Worm (Caenorhabditis elegans) whole organism, young adult: Measurements from ENCODE around the gene mab-10.
A peak's percentile ranks its signal among the peaks of the same experiment; 100 is the strongest.

Source experiments
- B0019.2 ChIP-seq: fragments of 200-800 bp; sonication (Bioruptor generic); conservative IDR thresholded peaks from 2 replicates; pipeline ENCODE4 v1.3.6; 2022; ENCODE audit warnings: missing genetic modification reagents, missing genetic modification characterization, missing compliant biosample characterization
- B0336.3 ChIP-seq: fragments of 200-800 bp; sonication (Bioruptor generic); IDR thresholded peaks from 2 replicates; pipeline ENCODE4 v1.3.6; 2022; ENCODE audit warnings: missing genetic modification characterization, missing compliant biosample characterization
- F22D6.2 ChIP-seq: sonication (generic microtip); optimal IDR thresholded peaks from 2 replicates; lab custom pipeline; 2016; ENCODE audit warnings: mild to moderate bottlenecking, missing genetic modification characterization, missing compliant biosample characterization
- F33H1.4 ChIP-seq: fragments of 200-800 bp; sonication (Bioruptor generic); IDR thresholded peaks from 2 replicates; pipeline ENCODE4 v1.3.6; 2022; ENCODE audit warnings: missing genetic modification reagents, missing genetic modification characterization, missing compliant biosample characterization
- K12H6.12 ChIP-seq: fragments of 200-800 bp; sonication (Bioruptor generic); optimal IDR thresholded peaks from 2 replicates; lab custom pipeline; 2018; ENCODE audit warnings: mild to moderate bottlenecking, missing genetic modification characterization, missing compliant biosample characterization
- T07F8.4 ChIP-seq: sonication (generic microtip); optimal IDR thresholded peaks from 2 replicates; lab custom pipeline; 2016; ENCODE audit warnings: mild to moderate bottlenecking, missing genetic modification characterization, moderate library complexity, missing compliant biosample characterization
- Y56A3A.18 ChIP-seq: fragments of 200-800 bp; sonication (Bioruptor generic); IDR thresholded peaks from 2 replicates; pipeline ENCODE4 v1.3.6; 2022; ENCODE audit warnings: missing genetic modification reagents, missing genetic modification characterization, missing compliant biosample characterization
- ama-1 ChIP-seq, 3 experiments: fragments of 150-350 bp in 1 of 3; sonication (generic microtip) in 2 of 3; optimal IDR thresholded peaks; 2 replicates each; lab custom pipeline; 2014 to 2018; ENCODE audit warnings: missing biosample characterization in 2 of 3, missing genetic modification characterization in 2 of 3, missing genetic modification reagents in 2 of 3
- aptf-2 ChIP-seq: fragments of 200-800 bp; sonication (Bioruptor generic); conservative IDR thresholded peaks from 2 replicates; pipeline ENCODE4 v1.3.6; 2022; ENCODE audit warnings: missing genetic modification reagents, missing genetic modification characterization, missing compliant biosample characterization
- attf-3 ChIP-seq: fragments of 200-800 bp; sonication (Bioruptor generic); conservative IDR thresholded peaks from 2 replicates; pipeline ENCODE4 v1.3.6; 2022; ENCODE audit warnings: missing genetic modification reagents, missing genetic modification characterization, missing compliant biosample characterization
- attf-6 ChIP-seq: fragments of 200-800 bp; sonication (Bioruptor generic); IDR thresholded peaks from 2 replicates; pipeline ENCODE4 v1.3.6; 2022; ENCODE audit warnings: missing genetic modification reagents, missing genetic modification characterization, missing compliant biosample characterization
- cebp-2 ChIP-seq: fragments of 200-800 bp; sonication (Bioruptor generic); IDR thresholded peaks from 2 replicates; pipeline ENCODE4 v1.3.6; 2022; ENCODE audit warnings: missing genetic modification characterization, missing compliant biosample characterization
- ceh-100 ChIP-seq: fragments of 200-800 bp; sonication (Bioruptor generic); IDR thresholded peaks from 2 replicates; pipeline ENCODE4 v1.3.6; 2022; ENCODE audit warnings: missing genetic modification reagents, missing genetic modification characterization, missing compliant biosample characterization
- ceh-91 ChIP-seq: fragments of 200-800 bp; sonication (Bioruptor generic); IDR thresholded peaks from 2 replicates; pipeline ENCODE4 v1.3.6; 2022; ENCODE audit warnings: missing genetic modification reagents, missing genetic modification characterization, missing compliant biosample characterization
- dpl-1 ChIP-seq: fragments of 150-350 bp; optimal IDR thresholded peaks from 2 replicates; lab custom pipeline; 2014; ENCODE audit warnings: missing biosample characterization, missing genetic modification reagents, missing genetic modification characterization
- efl-1 ChIP-seq: fragments of 150-350 bp; optimal IDR thresholded peaks from 2 replicates; lab custom pipeline; 2014; ENCODE audit warnings: missing biosample characterization, missing genetic modification reagents, missing genetic modification characterization
- ekl-4 ChIP-seq: fragments of 200-800 bp; sonication (Bioruptor generic); IDR thresholded peaks from 2 replicates; pipeline ENCODE4 v1.3.6; 2022; ENCODE audit warnings: missing genetic modification reagents, missing genetic modification characterization, missing compliant biosample characterization
- ets-4 ChIP-seq: fragments of 200-800 bp; sonication (Bioruptor generic); optimal IDR thresholded peaks from 2 replicates; lab custom pipeline; 2018; ENCODE audit warnings: mild to moderate bottlenecking, missing genetic modification characterization, missing compliant biosample characterization
- fkh-3 ChIP-seq: sonication (generic microtip); optimal IDR thresholded peaks from 2 replicates; lab custom pipeline; 2016; ENCODE audit warnings: mild to moderate bottlenecking, missing genetic modification characterization, missing compliant biosample characterization
- him-1 ChIP-seq: sonication (generic microtip); optimal IDR thresholded peaks from 2 replicates; lab custom pipeline; 2016; ENCODE audit warnings: missing genotype, missing genetic modification reagents, missing genetic modification characterization, missing compliant biosample characterization
- hlh-12 ChIP-seq: sonication (generic microtip); optimal IDR thresholded peaks from 2 replicates; lab custom pipeline; 2016; ENCODE audit warnings: missing genetic modification characterization, missing compliant biosample characterization
- hmg-1.2 ChIP-seq: fragments of 200-800 bp; sonication (Bioruptor generic); IDR thresholded peaks from 2 replicates; pipeline ENCODE4 v1.3.6; 2022; ENCODE audit warnings: missing genetic modification reagents, missing genetic modification characterization, missing compliant biosample characterization
- hrde-1 ChIP-seq: sonication (generic microtip); optimal IDR thresholded peaks from 2 replicates; lab custom pipeline; 2016; ENCODE audit warnings: missing genetic modification characterization, mild to moderate bottlenecking, missing compliant biosample characterization, moderate library complexity, missing genotype, missing genetic modification reagents, borderline replicate concordance
- hsf-1 ChIP-seq: fragments of 200-800 bp; sonication (Bioruptor generic); IDR thresholded peaks from 2 replicates; pipeline ENCODE4 v1.3.6; 2022; ENCODE audit warnings: missing genetic modification reagents, missing genetic modification characterization, missing compliant biosample characterization
- lag-1 ChIP-seq: fragments of 200-800 bp; sonication (Bioruptor generic); IDR thresholded peaks from 2 replicates; pipeline ENCODE4 v1.3.6; 2022; ENCODE audit warnings: missing genetic modification reagents, missing genetic modification characterization, missing compliant biosample characterization
- lin-35 ChIP-seq, 3 experiments: fragments of 150-350 bp in 2 of 3; sonication (generic microtip) in 1 of 3; optimal IDR thresholded peaks; 2 replicates each; lab custom pipeline; 2014 to 2018; ENCODE audit warnings: missing biosample characterization in 3 of 3, missing genetic modification characterization in 3 of 3, missing genetic modification reagents in 3 of 3
- lin-54 ChIP-seq: fragments of 200-800 bp; sonication (Bioruptor generic); optimal IDR thresholded peaks from 2 replicates; lab custom pipeline; 2018; ENCODE audit warnings: mild to moderate bottlenecking, missing genetic modification characterization, missing compliant biosample characterization
- lsl-1 ChIP-seq: fragments of 200-800 bp; sonication (Bioruptor generic); optimal IDR thresholded peaks from 2 replicates; lab custom pipeline; 2018; ENCODE audit warnings: mild to moderate bottlenecking, missing genetic modification characterization, moderate library complexity, missing compliant biosample characterization
- madf-10 ChIP-seq: sonication (generic microtip); optimal IDR thresholded peaks from 2 replicates; lab custom pipeline; 2016; ENCODE audit warnings: mild to moderate bottlenecking, missing genetic modification characterization, missing compliant biosample characterization
- madf-6 ChIP-seq: fragments of 200-800 bp; sonication (Bioruptor generic); IDR thresholded peaks from 2 replicates; pipeline ENCODE4 v1.3.6; 2022; ENCODE audit warnings: missing genetic modification reagents, missing genetic modification characterization, missing compliant biosample characterization
- madf-8 ChIP-seq: fragments of 200-800 bp; sonication (Bioruptor generic); conservative IDR thresholded peaks from 2 replicates; pipeline ENCODE4 v1.3.6; 2022; ENCODE audit warnings: missing genetic modification reagents, missing genetic modification characterization, missing compliant biosample characterization
- nhr-179 ChIP-seq: sonication (generic microtip); optimal IDR thresholded peaks from 2 replicates; lab custom pipeline; 2016; ENCODE audit warnings: mild to moderate bottlenecking, missing genetic modification characterization, missing compliant biosample characterization
- rcor-1 ChIP-seq: fragments of 200-800 bp; sonication (Bioruptor generic); IDR thresholded peaks from 2 replicates; pipeline ENCODE4 v1.3.6; 2022; ENCODE audit warnings: missing genetic modification reagents, missing genetic modification characterization, missing compliant biosample characterization
- sea-2 ChIP-seq: fragments of 200-800 bp; sonication (Bioruptor generic); IDR thresholded peaks from 2 replicates; pipeline ENCODE4 v1.3.6; 2022; ENCODE audit warnings: missing genetic modification characterization, missing compliant biosample characterization
- snpc-1.3 ChIP-seq: sonication (generic microtip); optimal IDR thresholded peaks from 2 replicates; lab custom pipeline; 2017; ENCODE audit warnings: missing genetic modification characterization, mild to moderate bottlenecking, missing compliant biosample characterization, antibody characterized with exemption, moderate library complexity, missing genotype, missing genetic modification reagents; ENCODE audit not compliant: insufficient read depth
- snpc-4 ChIP-seq, 5 experiments: fragments of 150-350 bp in 1 of 5; sonication (generic microtip) in 4 of 5; optimal IDR thresholded peaks; 2 replicates each; lab custom pipeline; 2014 to 2018; ENCODE audit warnings: missing genetic modification characterization in 5 of 5, missing biosample characterization in 3 of 5, antibody characterized with exemption in 2 of 5, mild to moderate bottlenecking in 2 of 5, missing compliant biosample characterization in 2 of 5, missing genotype in 2 of 5, moderate library complexity in 2 of 5, missing genetic modification reagents in 1 of 5
- tbp1 ChIP-seq: fragments of 200-800 bp; sonication (Bioruptor generic); optimal IDR thresholded peaks from 2 replicates; lab custom pipeline; 2018; ENCODE audit warnings: mild to moderate bottlenecking, missing genetic modification characterization, missing compliant biosample characterization
- tlf-1 ChIP-seq: fragments of 200-800 bp; sonication (Bioruptor generic); optimal IDR thresholded peaks from 2 replicates; lab custom pipeline; 2018; ENCODE audit warnings: mild to moderate bottlenecking, missing genetic modification characterization, missing compliant biosample characterization

Gene mab-10

DNA sequence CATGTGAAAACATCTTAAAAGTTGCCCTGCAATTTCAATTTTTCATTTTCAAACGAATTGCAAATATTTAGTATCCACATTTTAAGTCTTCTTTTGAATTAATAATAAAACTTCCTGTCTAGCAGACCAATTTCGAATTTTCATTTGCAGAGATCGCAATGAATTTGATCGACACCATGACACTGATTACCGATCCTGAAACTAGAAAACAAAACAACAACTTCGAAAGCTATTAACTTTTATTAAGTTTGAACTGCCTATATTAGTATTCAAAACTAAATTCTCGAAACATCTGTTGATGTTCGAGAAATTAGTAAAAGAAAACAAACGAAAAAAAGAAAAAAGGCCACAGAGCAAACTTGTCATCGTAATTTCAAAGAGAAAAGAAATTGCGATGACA is 46.3 kb downstream of the mab-10 start:
- no peak for TF ChIP-seq ama-1 (optimal IDR thresholded peaks at IDR 0.05; lab: Kevin White, UChicago)
- TF ChIP-seq ama-1 (GFP tag; optimal IDR thresholded peaks at IDR 0.05; lab: Kevin White, UChicago) = peak in 1 of 2 experiments; percentile 67
- TF ChIP-seq T07F8.4 (tag; lab: Kevin White, UChicago) = no peak
- TF ChIP-seq madf-8 = no peak
- TF ChIP-seq ekl-4 (GFP tag; lab: Robert Waterston, UW) = peak; percentile 10; the same call in 1 of the 2 replicates
- 0 out of 2 replicates have a peak, but pooled peaks have one; percentile 15 for TF ChIP-seq attf-6
- TF ChIP-seq snpc-1.3 (tag; lab: Kevin White, UChicago) = peak; percentile 35
- TF ChIP-seq madf-6 (GFP tag; lab: Robert Waterston, UW) = peak; percentile 60
- 0 out of 2 replicates have a peak, but pooled peaks have one; percentile 19 for TF ChIP-seq rcor-1 (GFP tag; lab: Robert Waterston, UW)
- TF ChIP-seq him-1 (tag; lab: Kevin White, UChicago) = peak; percentile 18
- peak; percentile 24 for TF ChIP-seq lin-54 (GFP tag; lab: Kevin White, UChicago)
- no peak for TF ChIP-seq hlh-12
- TF ChIP-seq lag-1 (GFP tag; lab: Robert Waterston, UW) = no peak
- 0 out of 2 replicates have a peak, but pooled peaks have one; percentile 50 for TF ChIP-seq hsf-1 (GFP tag; lab: Robert Waterston, UW)
- TF ChIP-seq ceh-91 = 0 out of 2 replicates have a peak, but pooled peaks have one; percentile 15
- TF ChIP-seq hrde-1 (tag; lab: Kevin White, UChicago) = peak; percentile 87
- no peak for TF ChIP-seq Y56A3A.18 (GFP tag; lab: Robert Waterston, UW)
- peak; percentile 33 for TF ChIP-seq snpc-4 (GFP tag; optimal IDR thresholded peaks at IDR 0.05; lab: Kevin White, UChicago)
- TF ChIP-seq snpc-4 (tag; optimal IDR thresholded peaks at IDR 0.05; lab: Kevin White, UChicago) = no peak
- TF ChIP-seq ceh-100 = 0 out of 2 replicates have a peak, but pooled peaks have one; percentile 9
- TF ChIP-seq, all 124 proteins: peak for 13

DNA sequence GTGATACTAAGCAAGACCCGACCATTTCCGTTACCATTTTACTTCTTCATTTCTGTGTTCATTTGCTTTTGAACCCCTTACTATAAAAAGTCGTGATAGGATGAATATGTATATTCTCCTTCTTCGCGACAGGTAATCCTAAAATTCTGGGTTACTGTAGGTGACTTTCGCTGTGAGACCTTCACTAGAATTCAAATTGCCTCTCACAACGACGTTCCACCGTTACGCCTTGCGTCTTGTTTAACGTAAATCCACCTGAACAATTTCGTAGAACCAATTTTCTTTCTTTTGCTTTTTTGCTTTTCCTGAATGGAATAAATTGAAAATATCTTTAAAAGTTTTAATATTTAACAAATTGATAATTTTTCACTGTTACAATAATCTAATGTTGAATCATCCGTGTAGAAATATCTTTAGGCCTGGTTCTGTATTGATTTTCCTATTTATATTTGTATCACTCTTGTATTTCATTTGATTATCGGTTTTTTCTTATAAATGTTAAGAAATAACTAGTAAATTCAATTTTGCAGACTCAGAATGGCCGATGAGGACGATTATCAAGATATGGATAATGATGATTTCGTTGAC is 51.1 kb downstream of the mab-10 start, which contains the start of gene rpb-6:
Gene rpb-6, plus strand, starts transcription at position 538 of the 588 bp plus-strand sequence.
- TF ChIP-seq F33H1.4 (GFP tag; lab: Robert Waterston, UW) (peak; percentile 56), madf-10 (tag; lab: Kevin White, UChicago) (no peak), lin-54 (GFP tag; lab: Kevin White, UChicago) (peak; percentile 67), fkh-3 (tag; lab: Kevin White, UChicago) (no peak), attf-3 (GFP tag; lab: Robert Waterston, UW) (peak; percentile 92), lin-35 (GFP tag; optimal IDR thresholded peaks at IDR 0.05; lab: Kevin White, UChicago) (no peak), hlh-12 (no peak), hmg-1.2 (no peak), lsl-1 (GFP tag; lab: Kevin White, UChicago) (peak; percentile 66), ets-4 (no peak), madf-6 (GFP tag; lab: Robert Waterston, UW) (peak; percentile 49; the same call in 1 of the 2 replicates), efl-1 (GFP tag; lab: Kevin White, UChicago) (peak; percentile 40), tlf-1 (GFP tag; lab: Kevin White, UChicago) (no peak), dpl-1 (GFP tag; lab: Kevin White, UChicago) (peak; percentile 9), sea-2 (GFP tag; lab: Robert Waterston, UW) (no peak)

DNA sequence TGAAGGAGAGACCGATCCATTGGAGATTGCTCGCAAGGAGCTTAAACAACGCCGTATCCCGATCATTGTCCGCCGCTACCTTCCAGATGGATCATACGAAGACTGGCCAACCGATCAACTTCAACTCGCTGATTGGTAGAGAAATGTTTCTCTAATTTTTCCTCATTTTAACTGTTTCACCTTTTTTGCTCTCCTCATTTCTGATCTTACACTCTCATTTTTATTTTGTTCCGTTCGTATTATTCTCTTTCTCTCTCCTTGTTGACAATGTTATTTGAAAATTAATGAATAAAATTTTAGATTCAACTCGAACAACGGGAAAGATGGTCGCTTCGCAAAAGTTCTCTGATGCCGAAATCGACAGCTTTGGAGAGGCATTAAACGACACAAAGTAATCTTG is 51.8 kb downstream of the mab-10 start, which contains the start of gene dohh-1:
Gene dohh-1, plus strand, starts transcription at position 301 of the 400 bp plus-strand sequence.
- TF ChIP-seq F22D6.2 (tag; lab: Kevin White, UChicago) (no peak), nhr-179 (tag; lab: Kevin White, UChicago) (no peak), cebp-2 (GFP tag; lab: Robert Waterston, UW) (no peak), tbp1 (no peak), lsl-1 (GFP tag; lab: Kevin White, UChicago) (no peak), K12H6.12 (tag; lab: Kevin White, UChicago) (no peak), B0336.3 (no peak), aptf-2 (no peak), lin-54 (GFP tag; lab: Kevin White, UChicago) (no peak), B0019.2 (GFP tag; lab: Robert Waterston, UW) (no peak), hmg-1.2 (no peak), ceh-91 (no peak)
- TF ChIP-seq, all 124 proteins: peak for 0
